Worm (Caenorhabditis elegans): ENCODE results near the gene ttn-1.

- TF ChIP-seq pag-3 (tag; optimal IDR thresholded peaks at IDR 0.05; ENCODE audit: borderline replicate concordance) (no peak), sox-4 (tag; optimal IDR thresholded peaks at IDR 0.05) (no peak)
Observed at ce11 chrV:6248714-6249113, 46.3 kb upstream of the ttn-1 start.

All from whole organism, late embryonic.